Worm (Caenorhabditis elegans) whole organism, early embryonic: ENCODE measurements around the gene C24H12.8.

Source experiments
- B0310.2 ChIP-seq: sonication (generic microtip); optimal IDR thresholded peaks from 2 replicates; lab custom pipeline; 2016; ENCODE audit warnings: mild to moderate bottlenecking, missing genetic modification characterization, missing compliant biosample characterization
- F13C5.2 ChIP-seq: sonication (generic microtip); optimal IDR thresholded peaks from 2 replicates; lab custom pipeline; 2017; ENCODE audit warnings: mild to moderate bottlenecking, missing genetic modification characterization, inconsistent platforms, missing compliant biosample characterization
- aly-1 ChIP-seq: sonication (generic microtip); optimal IDR thresholded peaks from 2 replicates; lab custom pipeline; 2016; ENCODE audit warnings: missing genetic modification characterization, missing compliant biosample characterization
- ama-1 ChIP-seq: fragments of 150-350 bp; optimal IDR thresholded peaks from 2 replicates; lab custom pipeline; 2014
- ceh-13 ChIP-seq: fragments of 200-800 bp; sonication (Bioruptor generic); optimal IDR thresholded peaks from 2 replicates; lab custom pipeline; 2018; ENCODE audit warnings: mild to moderate bottlenecking, missing genetic modification characterization, missing compliant biosample characterization
- ceh-36 ChIP-seq: sonication (generic microtip); optimal IDR thresholded peaks from 2 replicates; lab custom pipeline; 2016; ENCODE audit warnings: missing genetic modification characterization, inconsistent platforms, missing compliant biosample characterization
- ets-7 ChIP-seq: sonication (generic microtip); optimal IDR thresholded peaks from 2 replicates; lab custom pipeline; 2016; ENCODE audit warnings: missing genotype, missing genetic modification characterization, missing compliant biosample characterization
- flt-1 ChIP-seq: fragments of 200-800 bp; sonication (Bioruptor generic); IDR thresholded peaks from 2 replicates; pipeline ENCODE4 v1.3.6; 2022; ENCODE audit warnings: missing genetic modification characterization, missing compliant biosample characterization
- hmbx-1 ChIP-seq: sonication (generic microtip); optimal IDR thresholded peaks from 2 replicates; lab custom pipeline; 2016; ENCODE audit warnings: mild to moderate bottlenecking, missing genetic modification characterization, missing compliant biosample characterization
- hmg-4 ChIP-seq: fragments of 200-800 bp; sonication (Bioruptor generic); optimal IDR thresholded peaks from 2 replicates; lab custom pipeline; 2018; ENCODE audit warnings: mild to moderate bottlenecking, missing genetic modification characterization, missing compliant biosample characterization
- hnd-1 ChIP-seq: sonication (generic microtip); optimal IDR thresholded peaks from 2 replicates; lab custom pipeline; 2016; ENCODE audit warnings: missing genetic modification characterization, missing compliant biosample characterization
- pes-1 ChIP-seq: fragments of 200-800 bp; sonication (Bioruptor generic); IDR thresholded peaks from 2 replicates; pipeline ENCODE4 v1.3.6; 2022; ENCODE audit warnings: missing genetic modification reagents, missing genetic modification characterization, missing compliant biosample characterization
- scrt-1 ChIP-seq: fragments of 200-800 bp; sonication (Bioruptor generic); IDR thresholded peaks from 2 replicates; pipeline ENCODE4 v1.3.6; 2022; ENCODE audit warnings: missing genetic modification characterization, missing compliant biosample characterization
- sea-1 ChIP-seq: fragments of 200-800 bp; sonication (Bioruptor generic); conservative IDR thresholded peaks from 2 replicates; pipeline ENCODE4 v1.3.6; 2022; ENCODE audit warnings: missing genetic modification characterization, missing compliant biosample characterization
- tbx-11 ChIP-seq: fragments of 200-800 bp; sonication (Bioruptor generic); IDR thresholded peaks from 2 replicates; pipeline ENCODE4 v1.3.6; 2022; ENCODE audit warnings: missing genetic modification characterization, missing compliant biosample characterization
- tbx-37 ChIP-seq: fragments of 200-800 bp; sonication (Bioruptor generic); conservative IDR thresholded peaks from 2 replicates; pipeline ENCODE4 v1.3.6; 2022; ENCODE audit warnings: missing genetic modification reagents, missing genetic modification characterization, missing compliant biosample characterization
- tra-4 ChIP-seq: sonication (generic microtip); optimal IDR thresholded peaks from 2 replicates; lab custom pipeline; 2017; ENCODE audit warnings: missing genetic modification characterization, missing compliant biosample characterization

The C24H12.8 gene

ce11 chrII:423086-423485 is at the start of gene C24H12.8:
TSS of gene C24H12.8 (minus strand) at chrII:423186.
- TF ChIP-seq B0310.2 (tag; lab: Kevin White, UChicago), result no peak
- TF ChIP-seq F13C5.2 (tag; lab: Kevin White, UChicago), result no peak
- TF ChIP-seq sea-1, result no peak
- no peak for TF ChIP-seq hnd-1
- TF ChIP-seq tbx-11, result no peak
- TF ChIP-seq hmbx-1, result no peak
- no peak for TF ChIP-seq tra-4
- no peak for TF ChIP-seq ceh-36
- TF ChIP-seq pes-1 (GFP tag; lab: Robert Waterston, UW), result no peak
- no peak for TF ChIP-seq ceh-13
- no peak for TF ChIP-seq hmg-4 (GFP tag; lab: Kevin White, UChicago)
- TF ChIP-seq flt-1 (GFP tag; lab: Robert Waterston, UW), result no peak

ce11 chrII:470375-470774 is 47.4 kb upstream of the C24H12.8 start, which contains the start of gene tomm-22:
TSS of gene tomm-22 (minus strand) at chrII:470475.
- TF ChIP-seq ceh-36 (no peak), tbx-37 (GFP tag; lab: Robert Waterston, UW) (no peak), scrt-1 (GFP tag; lab: Robert Waterston, UW) (no peak), pes-1 (GFP tag; lab: Robert Waterston, UW) (no peak), ama-1 (lab: Kevin White, UChicago) (no peak), flt-1 (GFP tag; lab: Robert Waterston, UW) (no peak), tra-4 (no peak), B0310.2 (tag; lab: Kevin White, UChicago) (no peak), aly-1 (tag; lab: Kevin White, UChicago) (no peak), hmbx-1 (no peak), tbx-11 (no peak), ets-7 (no peak), F13C5.2 (tag; lab: Kevin White, UChicago) (no peak), hnd-1 (no peak), sea-1 (no peak), hmg-4 (GFP tag; lab: Kevin White, UChicago) (no peak), ceh-13 (no peak)

- TF ChIP-seq F13C5.2 (tag; lab: Kevin White, UChicago) (no peak), tbx-11 (no peak), pes-1 (GFP tag; lab: Robert Waterston, UW) (no peak), aly-1 (tag; lab: Kevin White, UChicago) (no peak), tbx-37 (GFP tag; lab: Robert Waterston, UW) (no peak), ets-7 (no peak), flt-1 (GFP tag; lab: Robert Waterston, UW) (no peak), hnd-1 (no peak), ceh-13 (no peak), scrt-1 (GFP tag; lab: Robert Waterston, UW) (no peak), ceh-36 (no peak), ama-1 (lab: Kevin White, UChicago) (no peak), tra-4 (no peak), sea-1 (no peak), hmbx-1 (no peak), B0310.2 (tag; lab: Kevin White, UChicago) (no peak)
These were observed 44.3 kb upstream of the C24H12.8 start, which contains the start of gene nfyb-1 for ce11 chrII:467265-467664. TSS of gene nfyb-1 (minus strand) at chrII:467365.

ce11 chrII:461297-461696 is 38.3 kb upstream of the C24H12.8 start:
- no peak for TF ChIP-seq tra-4
- no peak for TF ChIP-seq scrt-1 (GFP tag; lab: Robert Waterston, UW)
- TF ChIP-seq hnd-1, result no peak

ce11 chrII:460835-461234 is 37.8 kb upstream of the C24H12.8 start, which contains the start of gene W10D9.3:
TSS of gene W10D9.3 (minus strand) at chrII:460935.
- TF ChIP-seq sea-1 (no peak), ceh-36 (no peak), hmg-4 (GFP tag; lab: Kevin White, UChicago) (no peak), flt-1 (GFP tag; lab: Robert Waterston, UW) (no peak), tbx-37 (GFP tag; lab: Robert Waterston, UW) (no peak), aly-1 (tag; lab: Kevin White, UChicago) (no peak), F13C5.2 (tag; lab: Kevin White, UChicago) (no peak), tra-4 (no peak), tbx-11 (no peak), pes-1 (GFP tag; lab: Robert Waterston, UW) (no peak), hnd-1 (no peak), ama-1 (lab: Kevin White, UChicago) (no peak), B0310.2 (tag; lab: Kevin White, UChicago) (no peak), ets-7 (no peak)

ce11 chrII:457790-458189 is 34.8 kb upstream of the C24H12.8 start, which contains the start of gene gvd-1:
TSS of gene gvd-1 (minus strand) at chrII:457890.
- no peak for TF ChIP-seq pes-1 (GFP tag; lab: Robert Waterston, UW)
- TF ChIP-seq ceh-13, result no peak
- TF ChIP-seq ama-1 (lab: Kevin White, UChicago), result no peak
- TF ChIP-seq tbx-37 (GFP tag; lab: Robert Waterston, UW), result no peak
- no peak for TF ChIP-seq B0310.2 (tag; lab: Kevin White, UChicago)
- TF ChIP-seq F13C5.2 (tag; lab: Kevin White, UChicago), result no peak
- TF ChIP-seq hmg-4 (GFP tag; lab: Kevin White, UChicago), result no peak
- no peak for TF ChIP-seq hmbx-1
- TF ChIP-seq tra-4, result no peak
- TF ChIP-seq ceh-36, result no peak
- no peak for TF ChIP-seq sea-1
- no peak for TF ChIP-seq tbx-11
- TF ChIP-seq ets-7, result no peak
- TF ChIP-seq flt-1 (GFP tag; lab: Robert Waterston, UW), result no peak
- TF ChIP-seq scrt-1 (GFP tag; lab: Robert Waterston, UW), result no peak

ce11 chrII:456371-456770 is 33.4 kb upstream of the C24H12.8 start:
- TF ChIP-seq hnd-1 (no peak), ceh-36 (no peak), tbx-37 (GFP tag; lab: Robert Waterston, UW) (no peak), flt-1 (GFP tag; lab: Robert Waterston, UW) (no peak), tra-4 (no peak), F13C5.2 (tag; lab: Kevin White, UChicago) (no peak), scrt-1 (GFP tag; lab: Robert Waterston, UW) (no peak), hmg-4 (GFP tag; lab: Kevin White, UChicago) (no peak), ama-1 (lab: Kevin White, UChicago) (no peak), tbx-11 (no peak), B0310.2 (tag; lab: Kevin White, UChicago) (no peak), aly-1 (tag; lab: Kevin White, UChicago) (no peak), sea-1 (no peak), hmbx-1 (no peak)
